Worm (Caenorhabditis elegans) whole organism, L3 larva: Measurements from ENCODE around the gene ttll-5.

Source experiments
- ZK546.5 ChIP-seq: sonication (generic microtip); optimal IDR thresholded peaks from 2 replicates; lab custom pipeline; 2017; ENCODE audit warnings: missing biosample characterization, missing genetic modification characterization
- ama-1 ChIP-seq: fragments of 150-350 bp; optimal IDR thresholded peaks from 2 replicates; lab custom pipeline; 2018
- ceh-82 ChIP-seq: fragments of 150-350 bp; optimal IDR thresholded peaks from 2 replicates; lab custom pipeline; 2014; ENCODE audit warnings: missing biosample characterization, missing genetic modification characterization
- elt-3 ChIP-seq, 3 experiments: fragments of 150-350 bp in 1 of 3; sonication (generic microtip) in 2 of 3; optimal IDR thresholded peaks; 2 replicates in 2 of 3; 4 replicates in 1 of 3; lab custom pipeline; 2014 to 2017; ENCODE audit warnings: missing biosample characterization in 3 of 3, missing genetic modification characterization in 3 of 3
- fkh-10 ChIP-seq: sonication (generic microtip); optimal IDR thresholded peaks from 2 replicates; lab custom pipeline; 2017; ENCODE audit warnings: missing biosample characterization, missing genetic modification reagents, missing genetic modification characterization
- fos-1 ChIP-seq: fragments of 150-350 bp; optimal IDR thresholded peaks from 2 replicates; lab custom pipeline; 2014; ENCODE audit warnings: missing biosample characterization, missing genetic modification characterization
- lin-39 ChIP-seq: fragments of 150-350 bp; optimal IDR thresholded peaks from 2 replicates; lab custom pipeline; 2018; ENCODE audit warnings: missing biosample characterization, missing genetic modification reagents, missing genetic modification characterization
- mdl-1 ChIP-seq: fragments of 150-350 bp; optimal IDR thresholded peaks from 2 replicates; lab custom pipeline; 2014; ENCODE audit warnings: missing biosample characterization, missing genetic modification characterization
- pqm-1 ChIP-seq: fragments of 150-350 bp; optimal IDR thresholded peaks from 2 replicates; lab custom pipeline; 2017; ENCODE audit warnings: missing biosample characterization, missing genetic modification characterization, inconsistent platforms
- tbx-2 ChIP-seq: sonication (generic microtip); optimal IDR thresholded peaks from 2 replicates; lab custom pipeline; 2016; ENCODE audit warnings: mild to moderate bottlenecking, missing genetic modification characterization, missing compliant biosample characterization
- unc-39 ChIP-seq: sonication (generic microtip); optimal IDR thresholded peaks from 4 replicates; lab custom pipeline; 2017; ENCODE audit warnings: missing biosample characterization, missing genetic modification characterization
- unc-62 ChIP-seq: fragments of 150-350 bp; sonication (generic microtip); optimal IDR thresholded peaks from 4 replicates; lab custom pipeline; 2014; ENCODE audit warnings: missing biosample characterization, missing genetic modification reagents, missing genetic modification characterization

- no peak for TF ChIP-seq elt-3 (tag; optimal IDR thresholded peaks at IDR 0.05; lab: Kevin White, UChicago)
- TF ChIP-seq ceh-82: no peak
- TF ChIP-seq tbx-2 (tag; lab: Kevin White, UChicago): no peak
- no peak for TF ChIP-seq mdl-1 (tag; lab: Kevin White, UChicago)
- TF ChIP-seq fos-1 (tag; lab: Kevin White, UChicago): no peak
- no peak for TF ChIP-seq ZK546.5 (tag; lab: Kevin White, UChicago)
- no peak for TF ChIP-seq unc-62 (GFP tag; lab: Kevin White, UChicago)
- no peak for TF ChIP-seq fkh-10 (GFP tag; lab: Kevin White, UChicago)
- TF ChIP-seq ama-1 (lab: Kevin White, UChicago): no peak
- TF ChIP-seq unc-39 (tag; lab: Kevin White, UChicago): no peak
- TF ChIP-seq lin-39: no peak
- no peak for TF ChIP-seq pqm-1 (tag; lab: Kevin White, UChicago)
Measured at ce11 chrV:11484404-11484803, 24.5 kb upstream of the ttll-5 start.
